Worm (Caenorhabditis elegans) whole organism, L4 larva: ENCODE measurements around the gene ceh-74.

Experiments used
- D1046.2 ChIP-seq: fragments of 200-800 bp; sonication (Bioruptor generic); IDR thresholded peaks from 2 replicates; pipeline ENCODE4 v1.3.6; 2022; ENCODE audit warnings: missing genetic modification characterization, missing compliant biosample characterization
- F44E2.7 ChIP-seq: fragments of 200-800 bp; sonication (Bioruptor generic); IDR thresholded peaks from 2 replicates; pipeline ENCODE4 v2.1.2; 2022; ENCODE audit warnings: missing genetic modification characterization, missing compliant biosample characterization
- T26A8.4 ChIP-seq: fragments of 200-800 bp; sonication (Bioruptor generic); IDR thresholded peaks from 2 replicates; pipeline ENCODE4 v1.3.6; 2022; ENCODE audit warnings: missing genetic modification characterization, missing compliant biosample characterization
- Y48G9A.11 ChIP-seq: fragments of 200-800 bp; sonication (Bioruptor generic); IDR thresholded peaks from 2 replicates; pipeline ENCODE4 v1.3.6; 2022; ENCODE audit warnings: missing genetic modification reagents, missing genetic modification characterization, missing compliant biosample characterization
- ZK337.2 ChIP-seq: fragments of 200-800 bp; sonication (Bioruptor generic); IDR thresholded peaks from 2 replicates; pipeline ENCODE4 v1.3.6; 2022; ENCODE audit warnings: missing genetic modification reagents, missing genetic modification characterization, missing compliant biosample characterization
- aha-1 ChIP-seq: fragments of 150-350 bp; peaks from one replicate; lab custom pipeline; 2014; ENCODE audit warnings: missing biosample characterization, missing genetic modification characterization
- aly-2 ChIP-seq: sonication (generic microtip); optimal IDR thresholded peaks from 2 replicates; lab custom pipeline; 2018; ENCODE audit warnings: missing biosample characterization, missing genetic modification characterization
- ama-1 ChIP-seq: fragments of 150-350 bp; optimal IDR thresholded peaks from 2 replicates; lab custom pipeline; 2014; ENCODE audit warnings: inconsistent platforms, mixed read lengths
- arid-1 ChIP-seq: fragments of 200-800 bp; sonication (Bioruptor generic); conservative IDR thresholded peaks from 2 replicates; pipeline ENCODE4 v1.3.6; 2022; ENCODE audit warnings: missing genetic modification reagents, missing genetic modification characterization, missing compliant biosample characterization
- ceh-20 ChIP-seq: fragments of 200-800 bp; sonication (Bioruptor generic); IDR thresholded peaks from 2 replicates; pipeline ENCODE4 v1.3.6; 2022; ENCODE audit warnings: missing genetic modification reagents, missing genetic modification characterization, missing compliant biosample characterization
- ceh-28 ChIP-seq: fragments of 150-350 bp; optimal IDR thresholded peaks from 2 replicates; lab custom pipeline; 2014; ENCODE audit warnings: missing biosample characterization, missing genetic modification reagents, missing genetic modification characterization
- ceh-44 ChIP-seq: fragments of 200-800 bp; sonication (Bioruptor generic); IDR thresholded peaks from 2 replicates; pipeline ENCODE4 v1.3.6; 2022; ENCODE audit warnings: missing genetic modification reagents, missing genetic modification characterization, missing compliant biosample characterization
- ceh-62 ChIP-seq: sonication (generic microtip); optimal IDR thresholded peaks from 2 replicates; lab custom pipeline; 2017; ENCODE audit warnings: missing biosample characterization, missing genetic modification characterization
- ces-1 ChIP-seq: fragments of 150-350 bp; sonication (generic microtip); optimal IDR thresholded peaks from 4 replicates; lab custom pipeline; 2014; ENCODE audit warnings: missing biosample characterization, missing genetic modification reagents, missing genetic modification characterization
- ctbp-1 ChIP-seq: fragments of 200-800 bp; sonication (Bioruptor generic); IDR thresholded peaks from 2 replicates; pipeline ENCODE4 v1.3.6; 2022; ENCODE audit warnings: missing genetic modification reagents, missing genetic modification characterization, missing compliant biosample characterization
- daf-19 ChIP-seq: fragments of 200-800 bp; sonication (Bioruptor generic); conservative IDR thresholded peaks from 2 replicates; pipeline ENCODE4 v1.3.6; 2022; ENCODE audit warnings: missing genetic modification characterization, missing compliant biosample characterization
- dmd-8 ChIP-seq: fragments of 200-800 bp; sonication (Bioruptor generic); IDR thresholded peaks from 2 replicates; pipeline ENCODE4 v1.3.6; 2022; ENCODE audit warnings: missing genetic modification characterization, missing compliant biosample characterization
- egl-27 ChIP-seq: sonication (generic microtip); optimal IDR thresholded peaks from 3 replicates; lab custom pipeline; 2017; ENCODE audit warnings: missing biosample characterization, missing genetic modification reagents, missing genetic modification characterization
- egl-43 ChIP-seq: fragments of 200-800 bp; sonication (Bioruptor generic); IDR thresholded peaks from 2 replicates; pipeline ENCODE4 v1.3.6; 2022; ENCODE audit warnings: missing genetic modification reagents, missing genetic modification characterization, missing compliant biosample characterization
- fkh-10 ChIP-seq: fragments of 150-350 bp; optimal IDR thresholded peaks from 2 replicates; lab custom pipeline; 2014; ENCODE audit warnings: missing biosample characterization, missing genetic modification reagents, missing genetic modification characterization
- hlh-11 ChIP-seq: fragments of 200-800 bp; sonication (Bioruptor generic); optimal IDR thresholded peaks from 2 replicates; lab custom pipeline; 2018; ENCODE audit warnings: mild to moderate bottlenecking, missing genetic modification characterization, missing compliant biosample characterization
- hlh-30 ChIP-seq: sonication (generic microtip); optimal IDR thresholded peaks from 2 replicates; lab custom pipeline; 2017; ENCODE audit warnings: antibody characterized with exemption, mild to moderate bottlenecking, missing genetic modification characterization, missing compliant biosample characterization; ENCODE audit not compliant: insufficient read depth
- hmg-1.1 ChIP-seq: fragments of 200-800 bp; sonication (Bioruptor generic); IDR thresholded peaks from 2 replicates; pipeline ENCODE4 v1.3.6; 2022; ENCODE audit warnings: missing genetic modification reagents, missing genetic modification characterization, missing compliant biosample characterization
- lim-7 ChIP-seq: fragments of 200-800 bp; sonication (Bioruptor generic); IDR thresholded peaks from 2 replicates; pipeline ENCODE4 v1.3.6; 2022; ENCODE audit warnings: missing genetic modification characterization, missing compliant biosample characterization
- lin-1 ChIP-seq: fragments of 200-800 bp; sonication (Bioruptor generic); IDR thresholded peaks from 2 replicates; pipeline ENCODE4 v1.3.6; 2022; ENCODE audit warnings: missing genetic modification reagents, missing genetic modification characterization, missing compliant biosample characterization
- lin-15B ChIP-seq: fragments of 150-350 bp; sonication (generic microtip); optimal IDR thresholded peaks from 3 replicates; lab custom pipeline; 2014; ENCODE audit warnings: missing biosample characterization, missing genetic modification characterization
- lin-29 ChIP-seq: fragments of 200-800 bp; sonication (Bioruptor generic); IDR thresholded peaks from 2 replicates; pipeline ENCODE4 v1.3.6; 2022; ENCODE audit warnings: missing genetic modification reagents, missing genetic modification characterization, missing compliant biosample characterization
- lin-38 ChIP-seq: fragments of 200-800 bp; sonication (Bioruptor generic); IDR thresholded peaks from 2 replicates; pipeline ENCODE4 v1.3.6; 2022; ENCODE audit warnings: missing genetic modification reagents, missing genetic modification characterization, missing compliant biosample characterization
- lir-3 ChIP-seq: sonication (generic microtip); optimal IDR thresholded peaks from 2 replicates; lab custom pipeline; 2016; ENCODE audit warnings: mild to moderate bottlenecking, missing genetic modification characterization, missing compliant biosample characterization
- lsy-2 ChIP-seq, 2 experiments: fragments of 150-350 bp in 1 of 2; sonication (generic microtip) in 1 of 2; optimal IDR thresholded peaks; 2 replicates each; lab custom pipeline; 2014 to 2017; ENCODE audit warnings: missing biosample characterization in 2 of 2, missing genetic modification characterization in 2 of 2
- madf-5 ChIP-seq, 2 experiments: fragments of 200-800 bp; sonication (Bioruptor generic); IDR thresholded peaks; 2 replicates each; pipeline ENCODE4 v1.3.6; 2022; ENCODE audit warnings: missing compliant biosample characterization in 2 of 2, missing genetic modification characterization in 2 of 2
- mep-1 ChIP-seq: fragments of 150-350 bp; sonication (generic microtip); optimal IDR thresholded peaks from 3 replicates; lab custom pipeline; 2014; ENCODE audit warnings: missing biosample characterization, missing genetic modification characterization
- nhr-10 ChIP-seq: fragments of 150-350 bp; optimal IDR thresholded peaks from 2 replicates; lab custom pipeline; 2014; ENCODE audit warnings: missing biosample characterization, missing genetic modification characterization
- nhr-25 ChIP-seq: sonication (generic microtip); optimal IDR thresholded peaks from 2 replicates; lab custom pipeline; 2017; ENCODE audit warnings: missing genetic modification characterization, mild to moderate bottlenecking, missing compliant biosample characterization, antibody characterized with exemption, moderate library complexity, borderline replicate concordance; ENCODE audit not compliant: insufficient read depth
- nhr-28 ChIP-seq: fragments of 150-350 bp; optimal IDR thresholded peaks from 2 replicates; lab custom pipeline; 2014; ENCODE audit warnings: missing biosample characterization, missing genetic modification characterization
- nhr-41 ChIP-seq: fragments of 200-800 bp; sonication (Bioruptor generic); IDR thresholded peaks from 2 replicates; pipeline ENCODE4 v1.3.6; 2022; ENCODE audit warnings: missing genetic modification reagents, missing genetic modification characterization, missing compliant biosample characterization
- nhr-48 ChIP-seq: sonication (generic microtip); optimal IDR thresholded peaks from 2 replicates; lab custom pipeline; 2016; ENCODE audit warnings: mild to moderate bottlenecking, missing genetic modification characterization, missing compliant biosample characterization
- nhr-6 ChIP-seq: fragments of 150-350 bp; optimal IDR thresholded peaks from 2 replicates; lab custom pipeline; 2014; ENCODE audit warnings: missing biosample characterization, missing genetic modification characterization
- nhr-77 ChIP-seq: fragments of 150-350 bp; optimal IDR thresholded peaks from 2 replicates; lab custom pipeline; 2014; ENCODE audit warnings: missing biosample characterization, missing genetic modification characterization
- rbr-2 ChIP-seq: sonication (generic microtip); optimal IDR thresholded peaks from 2 replicates; lab custom pipeline; 2016; ENCODE audit warnings: missing genotype, missing genetic modification characterization, missing compliant biosample characterization
- sdz-12 ChIP-seq: fragments of 200-800 bp; sonication (Bioruptor generic); optimal IDR thresholded peaks from 2 replicates; lab custom pipeline; 2018; ENCODE audit warnings: mild to moderate bottlenecking, missing genetic modification characterization, missing compliant biosample characterization
- skn-1 ChIP-seq: fragments of 150-350 bp; optimal IDR thresholded peaks from 2 replicates; lab custom pipeline; 2014; ENCODE audit warnings: missing biosample characterization, missing genetic modification characterization
- snpc-4 ChIP-seq: fragments of 150-350 bp; optimal IDR thresholded peaks from 2 replicates; lab custom pipeline; 2014; ENCODE audit warnings: missing biosample characterization, missing genetic modification characterization
- unc-39 ChIP-seq: sonication (generic microtip); optimal IDR thresholded peaks from 2 replicates; lab custom pipeline; 2017; ENCODE audit warnings: missing biosample characterization, missing genetic modification characterization
- unc-62 ChIP-seq, 3 experiments: fragments of 150-350 bp in 1 of 3; sonication (generic microtip); optimal IDR thresholded peaks in 2 of 3; peaks in 1 of 3; 1 replicate in 1 of 3; 2 replicates in 2 of 3; lab custom pipeline; 2014 to 2017; ENCODE audit warnings: missing biosample characterization in 3 of 3, missing genetic modification characterization in 3 of 3, missing genetic modification reagents in 3 of 3, missing genotype in 1 of 3
- vab-7 ChIP-seq: fragments of 200-800 bp; sonication (Bioruptor generic); IDR thresholded peaks from 2 replicates; pipeline ENCODE4 v1.3.6; 2022; ENCODE audit warnings: missing genetic modification reagents, missing genetic modification characterization, missing compliant biosample characterization
- zfp-2 ChIP-seq: sonication (generic microtip); optimal IDR thresholded peaks from 2 replicates; lab custom pipeline; 2016; ENCODE audit warnings: mild to moderate bottlenecking, missing genetic modification characterization, missing compliant biosample characterization
- ztf-11 ChIP-seq: fragments of 150-350 bp; optimal IDR thresholded peaks from 2 replicates; lab custom pipeline; 2014; ENCODE audit warnings: missing biosample characterization, missing genetic modification characterization
- ztf-7 ChIP-seq: fragments of 150-350 bp; optimal IDR thresholded peaks from 2 replicates; lab custom pipeline; 2014; ENCODE audit warnings: missing biosample characterization, missing genetic modification characterization

The ceh-74 gene

ce11 chrV:14140733-14141132 is 37.1 kb upstream of the ceh-74 start (continued):
- TF ChIP-seq lin-15B (tag; lab: Kevin White, UChicago) (no peak), dmd-8 (no peak), ces-1 (peak; percentile 96), D1046.2 (no peak), ztf-7 (tag; lab: Kevin White, UChicago) (no peak), ama-1 (lab: Kevin White, UChicago) (no peak)

- TF ChIP-seq Y48G9A.11 (no peak), unc-62 (GFP tag; optimal IDR thresholded peaks at IDR 0.05 in 1 of 2; lab: Kevin White, UChicago) (peak in 1 of 2 experiments; percentile 92), unc-62 (tag; optimal IDR thresholded peaks at IDR 0.05; lab: Kevin White, UChicago) (no peak)
Observed at ce11 chrV:14141846-14142245, 36.0 kb upstream of the ceh-74 start.

- no peak for TF ChIP-seq ceh-28 (tag; lab: Kevin White, UChicago)
- TF ChIP-seq madf-5 (GFP tag; IDR thresholded peaks at IDR 0.05; lab: Robert Waterston, UW): no peak
- TF ChIP-seq F44E2.7: no peak
- TF ChIP-seq zfp-2 (tag; lab: Kevin White, UChicago): no peak
- TF ChIP-seq nhr-77 (tag; lab: Kevin White, UChicago): no peak
- TF ChIP-seq nhr-28 (tag; lab: Kevin White, UChicago): no peak
- TF ChIP-seq lin-15B (tag; lab: Kevin White, UChicago): no peak
- peak; percentile 41 for TF ChIP-seq mep-1
- no peak for TF ChIP-seq ceh-44 (GFP tag; lab: Robert Waterston, UW)
- no peak for TF ChIP-seq ceh-62 (tag; lab: Kevin White, UChicago)
- peak; percentile 33 for TF ChIP-seq hlh-30 (tag; lab: Kevin White, UChicago)
- no peak for TF ChIP-seq nhr-6 (tag; lab: Kevin White, UChicago)
- no peak for TF ChIP-seq sdz-12
- peak; percentile 18 for TF ChIP-seq ces-1
- TF ChIP-seq ZK337.2: no peak
- TF ChIP-seq nhr-41: no peak
- no peak for TF ChIP-seq nhr-25 (tag; lab: Kevin White, UChicago)
- TF ChIP-seq arid-1 (GFP tag; lab: Robert Waterston, UW): no peak
- no peak for TF ChIP-seq snpc-4 (tag; lab: Kevin White, UChicago)
- no peak for TF ChIP-seq aly-2 (tag; lab: Kevin White, UChicago)
- TF ChIP-seq vab-7: no peak
- TF ChIP-seq unc-39 (tag; lab: Kevin White, UChicago): no peak
- no peak for TF ChIP-seq nhr-10 (tag; lab: Kevin White, UChicago)
- peak; percentile 47 for TF ChIP-seq rbr-2 (tag; lab: Kevin White, UChicago)
- TF ChIP-seq dmd-8: no peak
- TF ChIP-seq egl-27 (tag; lab: Kevin White, UChicago): no peak
- no peak for TF ChIP-seq ztf-11 (tag; lab: Kevin White, UChicago)
- no peak for TF ChIP-seq T26A8.4
- TF ChIP-seq lim-7: no peak
- no peak for TF ChIP-seq skn-1 (tag; lab: Kevin White, UChicago)
- TF ChIP-seq lir-3 (tag; lab: Kevin White, UChicago): no peak
- TF ChIP-seq ama-1 (lab: Kevin White, UChicago): no peak
- TF ChIP-seq lin-38 (GFP tag; lab: Robert Waterston, UW): no peak
- no peak for TF ChIP-seq hlh-11
- TF ChIP-seq lin-1: no peak
- TF ChIP-seq nhr-48 (tag; lab: Kevin White, UChicago): no peak
- TF ChIP-seq lin-29: no peak
- TF ChIP-seq ceh-20 (GFP tag; lab: Robert Waterston, UW): no peak
- no peak for TF ChIP-seq egl-43
- peak; percentile 40 for TF ChIP-seq aha-1 (tag; lab: Kevin White, UChicago)
- TF ChIP-seq fkh-10 (GFP tag; lab: Kevin White, UChicago): peak; percentile 84
- TF ChIP-seq daf-19 (GFP tag; lab: Robert Waterston, UW): no peak
- peak; percentile 41; the same call in 1 of the 2 replicates for TF ChIP-seq hmg-1.1 (GFP tag; lab: Robert Waterston, UW)
- TF ChIP-seq lsy-2 (tag; optimal IDR thresholded peaks at IDR 0.05; lab: Kevin White, UChicago): peak in 1 of 2 experiments; percentile 63
- 0 out of 2 replicates have a peak, but pooled peaks have one; percentile 45 for TF ChIP-seq ctbp-1
Observed at ce11 chrV:14143634-14144033, 34.2 kb upstream of the ceh-74 start.
